Fruit fly (Drosophila melanogaster) whole organism, embryonic: ENCODE results near the gene Pino.

Source experiments
- CG10274 ChIP-seq: fragments of 200-800 bp; sonication (Bioruptor generic); optimal IDR thresholded peaks from 3 replicates; lab custom pipeline; 2017; ENCODE audit warnings: missing biosample characterization, mild to moderate bottlenecking, missing genetic modification characterization
- CG10321 ChIP-seq: fragments of 200-800 bp; sonication (Bioruptor generic); IDR thresholded peaks from 2 replicates; pipeline ENCODE4 v1.3.6; 2022; ENCODE audit warnings: missing biosample characterization, missing genetic modification characterization
- CG10431 ChIP-seq: fragments of 200-800 bp; sonication (Bioruptor generic); optimal IDR thresholded peaks from 3 replicates; lab custom pipeline; 2018; ENCODE audit warnings: missing biosample characterization, mild to moderate bottlenecking, missing genetic modification characterization
- CG10565 ChIP-seq: fragments of 200-800 bp; sonication (Bioruptor generic); optimal IDR thresholded peaks from 3 replicates; lab custom pipeline; 2016; ENCODE audit warnings: missing biosample characterization, mild to moderate bottlenecking, missing genetic modification characterization
- CG10654 ChIP-seq: fragments of 200-800 bp; sonication (Bioruptor generic); optimal IDR thresholded peaks from 2 replicates; lab custom pipeline; 2016; ENCODE audit warnings: missing biosample characterization, missing genetic modification characterization
- CG17186 ChIP-seq: fragments of 200-800 bp; sonication (Bioruptor generic); optimal IDR thresholded peaks from 3 replicates; lab custom pipeline; 2017; ENCODE audit warnings: missing biosample characterization, missing genetic modification reagents, missing genetic modification characterization
- CG17612 ChIP-seq: fragments of 200-800 bp; sonication (Bioruptor generic); IDR thresholded peaks from 2 replicates; pipeline ENCODE4 v1.3.6; 2022; ENCODE audit warnings: missing biosample characterization, missing genetic modification characterization
- CG17829 ChIP-seq: fragments of 200-800 bp; optimal IDR thresholded peaks from 2 replicates; lab custom pipeline; 2019; ENCODE audit warnings: missing biosample characterization, mild to moderate bottlenecking, missing genetic modification characterization, moderate library complexity
- CG18262 ChIP-seq: fragments of 200-800 bp; optimal IDR thresholded peaks from 3 replicates; lab custom pipeline; 2019; ENCODE audit warnings: missing biosample characterization, mild to moderate bottlenecking, missing genetic modification characterization, moderate library complexity
- CG30020 ChIP-seq: fragments of 200-800 bp; optimal IDR thresholded peaks from 2 replicates; lab custom pipeline; 2019; ENCODE audit warnings: missing biosample characterization, mild to moderate bottlenecking, missing genetic modification characterization, moderate library complexity
- CG31224 ChIP-seq: fragments of 200-800 bp; sonication (Bioruptor generic); IDR thresholded peaks from 2 replicates; pipeline ENCODE4 v1.3.6; 2022; ENCODE audit warnings: missing biosample characterization, missing genetic modification characterization
- CG32772 ChIP-seq: fragments of 200-800 bp; sonication (Bioruptor generic); IDR thresholded peaks from 2 replicates; pipeline ENCODE4 v1.3.6; 2022; ENCODE audit warnings: missing biosample characterization, missing genetic modification characterization
- CG4282 ChIP-seq: fragments of 200-800 bp; sonication (Bioruptor generic); optimal IDR thresholded peaks from 2 replicates; lab custom pipeline; 2016; ENCODE audit warnings: missing biosample characterization, missing genetic modification characterization
- CG43689 ChIP-seq: fragments of 200-800 bp; sonication (Bioruptor generic); IDR thresholded peaks from 2 replicates; pipeline ENCODE4 v1.3.6; 2022; ENCODE audit warnings: missing biosample characterization, missing genetic modification characterization
- CG4820 ChIP-seq: fragments of 200-800 bp; sonication (Bioruptor generic); optimal IDR thresholded peaks from 3 replicates; lab custom pipeline; 2016; ENCODE audit warnings: missing biosample characterization, missing genetic modification characterization
- CG6654 ChIP-seq: fragments of 200-800 bp; sonication (Bioruptor generic); optimal IDR thresholded peaks from 2 replicates; lab custom pipeline; 2017; ENCODE audit warnings: missing biosample characterization, mild to moderate bottlenecking, missing genetic modification characterization
- CG8089 ChIP-seq: fragments of 200-800 bp; sonication (Bioruptor generic); optimal IDR thresholded peaks from 3 replicates; lab custom pipeline; 2016; ENCODE audit warnings: missing biosample characterization, missing genetic modification characterization
- CG8290 ChIP-seq, 3 experiments: fragments of 200-800 bp; sonication (Bioruptor generic); optimal IDR thresholded peaks; 2 replicates each; lab custom pipeline; 2016 to 2019; ENCODE audit warnings: missing biosample characterization in 3 of 3, missing genetic modification characterization in 3 of 3, mild to moderate bottlenecking in 2 of 3, moderate library complexity in 1 of 3
- CTCF ChIP-seq: fragments of 200-800 bp; sonication (Bioruptor generic); optimal IDR thresholded peaks from 2 replicates; lab custom pipeline; 2017; ENCODE audit warnings: missing biosample characterization, mild to moderate bottlenecking, missing genetic modification characterization, moderate library complexity
- CoRest ChIP-seq: fragments of 200-800 bp; sonication (Bioruptor generic); optimal IDR thresholded peaks from 3 replicates; lab custom pipeline; 2018; ENCODE audit warnings: missing biosample characterization, mild to moderate bottlenecking, missing genetic modification characterization, moderate library complexity
- D19A ChIP-seq: fragments of 200-800 bp; optimal IDR thresholded peaks from 3 replicates; lab custom pipeline; 2019; ENCODE audit warnings: missing biosample characterization, mild to moderate bottlenecking, missing genetic modification characterization, moderate library complexity
- Dip2 ChIP-seq: fragments of 200-800 bp; sonication (Bioruptor generic); IDR thresholded peaks from 2 replicates; pipeline ENCODE4 v1.3.6; 2022; ENCODE audit warnings: missing biosample characterization, missing genetic modification characterization
- Dp ChIP-seq: fragments of 200-800 bp; sonication (Bioruptor generic); optimal IDR thresholded peaks from 2 replicates; lab custom pipeline; 2018; ENCODE audit warnings: missing biosample characterization, mild to moderate bottlenecking, missing genetic modification characterization, moderate library complexity
- Dref ChIP-seq: fragments of 200-800 bp; sonication (Bioruptor generic); IDR thresholded peaks from 2 replicates; pipeline ENCODE4 v1.3.6; 2022; ENCODE audit warnings: missing biosample characterization, missing genetic modification characterization
- H2.0 ChIP-seq: fragments of 200-800 bp; sonication (Bioruptor generic); IDR thresholded peaks from 2 replicates; pipeline ENCODE4 v1.3.6; 2022; ENCODE audit warnings: missing biosample characterization, missing genetic modification characterization
- Myb ChIP-seq: fragments of 200-800 bp; sonication (Bioruptor generic); optimal IDR thresholded peaks from 2 replicates; lab custom pipeline; 2016; ENCODE audit warnings: missing biosample characterization, missing genetic modification characterization
- Optix ChIP-seq: fragments of 200-800 bp; sonication (Bioruptor generic); IDR thresholded peaks from 3 replicates; pipeline ENCODE4 v1.3.6; 2022; ENCODE audit warnings: missing biosample characterization, missing genetic modification characterization
- Scr ChIP-seq: fragments of 200-800 bp; sonication (Bioruptor generic); IDR thresholded peaks from 2 replicates; pipeline ENCODE4 v1.3.6; 2022; ENCODE audit warnings: missing biosample characterization, missing genetic modification characterization; ENCODE audit not compliant: partially characterized antibody
- Ssrp ChIP-seq: fragments of 200-800 bp; sonication (Bioruptor generic); optimal IDR thresholded peaks from 2 replicates; lab custom pipeline; 2018; ENCODE audit warnings: missing biosample characterization, mild to moderate bottlenecking, missing genetic modification characterization, moderate library complexity
- Vsx1 ChIP-seq: fragments of 200-800 bp; sonication (Bioruptor generic); optimal IDR thresholded peaks from 2 replicates; lab custom pipeline; 2017; ENCODE audit warnings: missing biosample characterization, mild to moderate bottlenecking, missing genetic modification characterization, missing genetic modification reagents
- ac ChIP-seq: fragments of 200-800 bp; sonication (Bioruptor generic); optimal IDR thresholded peaks from 3 replicates; lab custom pipeline; 2017; ENCODE audit warnings: missing biosample characterization, mild to moderate bottlenecking, missing genetic modification characterization
- bbx ChIP-seq: fragments of 200-800 bp; sonication (Bioruptor generic); IDR thresholded peaks from 2 replicates; pipeline ENCODE4 v1.3.6; 2022; ENCODE audit warnings: missing biosample characterization, missing genetic modification characterization; ENCODE audit not compliant: partially characterized antibody
- bowl ChIP-seq: fragments of 200-800 bp; sonication (Bioruptor generic); IDR thresholded peaks from 2 replicates; pipeline ENCODE4 v1.3.6; 2022; ENCODE audit warnings: missing biosample characterization, missing genetic modification characterization
- cato ChIP-seq: fragments of 200-800 bp; sonication (Bioruptor generic); optimal IDR thresholded peaks from 2 replicates; lab custom pipeline; 2016; ENCODE audit warnings: missing biosample characterization, missing genetic modification characterization, borderline replicate concordance
- dmrt11E ChIP-seq: fragments of 200-800 bp; sonication (Bioruptor generic); optimal IDR thresholded peaks from 3 replicates; lab custom pipeline; 2018; ENCODE audit warnings: missing biosample characterization, mild to moderate bottlenecking, missing genetic modification characterization, moderate library complexity
- esg ChIP-seq: fragments of 200-800 bp; sonication (Bioruptor generic); conservative IDR thresholded peaks from 2 replicates; pipeline ENCODE4 v1.3.6; 2022; ENCODE audit warnings: missing biosample characterization, missing genetic modification characterization
- fd64A ChIP-seq: fragments of 200-800 bp; sonication (Bioruptor generic); optimal IDR thresholded peaks from 3 replicates; lab custom pipeline; 2018; ENCODE audit warnings: missing biosample characterization, mild to moderate bottlenecking, missing genetic modification characterization
- fd96Cb ChIP-seq: fragments of 200-800 bp; sonication (Bioruptor generic); optimal IDR thresholded peaks from 2 replicates; lab custom pipeline; 2018; ENCODE audit warnings: missing biosample characterization, mild to moderate bottlenecking, missing genetic modification characterization, moderate library complexity
- ftz-f1 ChIP-seq: fragments of 200-800 bp; sonication (Bioruptor generic); optimal IDR thresholded peaks from 2 replicates; lab custom pipeline; 2016; ENCODE audit warnings: missing biosample characterization, missing genetic modification characterization
- ken ChIP-seq: fragments of 200-800 bp; sonication (Bioruptor generic); IDR thresholded peaks from 3 replicates; pipeline ENCODE4 v1.3.6; 2022; ENCODE audit warnings: missing biosample characterization, missing genetic modification characterization
- knrl ChIP-seq: fragments of 200-800 bp; sonication (Bioruptor generic); IDR thresholded peaks from 3 replicates; pipeline ENCODE4 v1.3.6; 2022; ENCODE audit warnings: missing biosample characterization, missing genetic modification characterization; ENCODE audit not compliant: partially characterized antibody
- lab ChIP-seq: fragments of 200-800 bp; sonication (Bioruptor generic); optimal IDR thresholded peaks from 3 replicates; lab custom pipeline; 2017; ENCODE audit warnings: missing biosample characterization, missing genetic modification characterization, mild to moderate bottlenecking, moderate library complexity, missing genetic modification reagents
- luna ChIP-seq: fragments of 200-800 bp; sonication (Bioruptor generic); optimal IDR thresholded peaks from 2 replicates; lab custom pipeline; 2016; ENCODE audit warnings: missing biosample characterization, missing genetic modification characterization
- nau ChIP-seq: fragments of 200-800 bp; sonication (Bioruptor generic); optimal IDR thresholded peaks from 3 replicates; lab custom pipeline; 2017; ENCODE audit warnings: missing biosample characterization, mild to moderate bottlenecking, missing genetic modification characterization, missing genetic modification reagents
- otp ChIP-seq: fragments of 200-800 bp; sonication (Bioruptor generic); IDR thresholded peaks from 3 replicates; pipeline ENCODE4, ENCODE4 v1.3.6; 2022; ENCODE audit warnings: missing biosample characterization, missing genetic modification characterization
- rib ChIP-seq: fragments of 200-800 bp; sonication (Bioruptor generic); IDR thresholded peaks from 2 replicates; pipeline ENCODE4 v1.3.6; 2022; ENCODE audit warnings: missing biosample characterization, missing genetic modification characterization
- run ChIP-seq: fragments of 200-800 bp; sonication (Bioruptor generic); optimal IDR thresholded peaks from 3 replicates; lab custom pipeline; 2018; ENCODE audit warnings: missing biosample characterization, mild to moderate bottlenecking, missing genetic modification characterization
- sd ChIP-seq: fragments of 200-800 bp; sonication (Bioruptor generic); optimal IDR thresholded peaks from 3 replicates; lab custom pipeline; 2018; ENCODE audit warnings: missing biosample characterization, mild to moderate bottlenecking, missing genetic modification characterization, moderate library complexity
- slou ChIP-seq: fragments of 200-800 bp; sonication (Bioruptor generic); optimal IDR thresholded peaks from 3 replicates; lab custom pipeline; 2016; ENCODE audit warnings: missing biosample characterization, missing genetic modification characterization
- trem ChIP-seq: fragments of 200-800 bp; optimal IDR thresholded peaks from 3 replicates; lab custom pipeline; 2019; ENCODE audit warnings: missing biosample characterization, mild to moderate bottlenecking, missing genetic modification characterization, moderate library complexity
- unc-4 ChIP-seq: fragments of 200-800 bp; sonication (Bioruptor generic); IDR thresholded peaks from 2 replicates; pipeline ENCODE4 v1.3.6; 2022; ENCODE audit warnings: missing biosample characterization, missing genetic modification characterization; ENCODE audit not compliant: partially characterized antibody
- zf30C ChIP-seq: fragments of 200-800 bp; sonication (Bioruptor generic); optimal IDR thresholded peaks from 3 replicates; lab custom pipeline; 2018; ENCODE audit warnings: missing biosample characterization, mild to moderate bottlenecking, missing genetic modification characterization

Pino gene

DNA sequence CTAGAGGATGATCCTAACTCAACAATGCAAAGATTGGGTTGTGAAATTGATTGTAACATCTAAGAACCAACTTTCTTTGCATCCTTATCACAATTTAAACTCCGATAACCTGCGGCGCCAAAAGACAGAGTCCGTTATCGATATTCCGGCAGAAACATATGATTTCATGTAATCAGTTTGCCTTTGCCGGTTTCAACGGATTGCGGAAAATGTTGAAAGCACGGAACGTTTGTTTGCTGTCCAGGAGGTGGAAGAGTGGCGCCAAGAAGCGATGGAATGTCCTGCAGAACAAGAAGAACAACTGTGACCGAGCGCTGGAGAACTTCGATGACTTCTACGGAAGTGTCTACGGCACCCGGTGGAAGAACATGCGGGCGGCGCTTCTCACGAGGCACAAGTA is 18.9 kb upstream of the Pino start (continued):
- TF ChIP-seq CG8290 (GFP tag; optimal IDR thresholded peaks at IDR 0.05; lab: Kevin White, UChicago) (no peak), CG8290 (tag; optimal IDR thresholded peaks at IDR 0.05; lab: Kevin White, UChicago) (no peak), H2.0 (no peak), sd (tag; lab: Kevin White, UChicago) (no peak), CG31224 (GFP tag; lab: Robert Waterston, UW) (no peak), CG17612 (no peak), Scr (GFP tag; lab: Robert Waterston, UW) (peak; percentile 58), dmrt11E (tag; lab: Kevin White, UChicago) (no peak), bowl (GFP tag; lab: Robert Waterston, UW) (no peak), Vsx1 (GFP tag; lab: Kevin White, UChicago) (no peak), Ssrp (tag; lab: Kevin White, UChicago) (no peak), CG4282 (GFP tag; lab: Kevin White, UChicago) (no peak), CG10274 (no peak), CG17186 (no peak), rib (GFP tag; lab: Robert Waterston, UW) (no peak), D19A (no peak), lab (GFP tag; lab: Kevin White, UChicago) (no peak), Dip2 (GFP tag; lab: Robert Waterston, UW) (no peak), zf30C (GFP tag; lab: Kevin White, UChicago) (no peak), ken (GFP tag; lab: Robert Waterston, UW) (no peak), CG10431 (peak; percentile 46), esg (GFP tag; lab: Robert Waterston, UW) (no peak), ftz-f1 (GFP tag; lab: Kevin White, UChicago) (no peak), unc-4 (GFP tag; lab: Robert Waterston, UW) (peak; percentile 64), CG18262 (tag; lab: Kevin White, UChicago) (no peak), ac (GFP tag; lab: Kevin White, UChicago) (no peak), CG4820 (no peak), CG32772 (GFP tag; lab: Robert Waterston, UW) (no peak), CG30020 (tag; lab: Kevin White, UChicago) (no peak), fd96Cb (tag; lab: Kevin White, UChicago) (no peak), CoRest (tag; lab: Kevin White, UChicago) (no peak), slou (GFP tag; lab: Kevin White, UChicago) (no peak), nau (GFP tag; lab: Kevin White, UChicago) (no peak), CG43689 (GFP tag; lab: Robert Waterston, UW) (no peak), Dp (GFP tag; lab: Kevin White, UChicago) (peak; percentile 87), knrl (GFP tag; lab: Robert Waterston, UW) (0 out of 3 replicates have a peak, but pooled peaks have one; percentile 8), CG10321 (GFP tag; lab: Robert Waterston, UW) (no peak), luna (GFP tag; lab: Kevin White, UChicago) (no peak), Optix (no peak), fd64A (no peak), CTCF (GFP tag; lab: Kevin White, UChicago) (no peak), bbx (GFP tag; lab: Robert Waterston, UW) (no peak), CG10654 (GFP tag; lab: Kevin White, UChicago) (no peak), CG10565 (GFP tag; lab: Kevin White, UChicago) (no peak), otp (GFP tag; lab: Robert Waterston, UW) (no peak), CG17829 (no peak), run (tag; lab: Kevin White, UChicago) (no peak), cato (GFP tag; lab: Kevin White, UChicago) (no peak), Dref (GFP tag; lab: Robert Waterston, UW) (peak; percentile 69), CG6654 (GFP tag; lab: Kevin White, UChicago) (no peak), trem (tag; lab: Kevin White, UChicago) (no peak), CG8089 (GFP tag; lab: Kevin White, UChicago) (no peak), Myb (GFP tag; lab: Kevin White, UChicago) (no peak)
